Fruit fly (Drosophila melanogaster) whole organism, embryonic: ENCODE data around the gene CG5180.

ENCODE experiments used
- Asciz ChIP-seq: fragments of 200-800 bp; sonication (Bioruptor generic); optimal IDR thresholded peaks from 2 replicates; lab custom pipeline; 2017; ENCODE audit warnings: missing biosample characterization, mild to moderate bottlenecking, missing genetic modification characterization, missing genetic modification reagents
- CG11398 ChIP-seq: fragments of 200-800 bp; sonication (Bioruptor generic); optimal IDR thresholded peaks from 2 replicates; lab custom pipeline; 2016; ENCODE audit warnings: missing biosample characterization, missing genetic modification characterization
- CG11456 ChIP-seq: fragments of 200-800 bp; sonication (Bioruptor generic); IDR thresholded peaks from 3 replicates; pipeline ENCODE4 v1.3.6; 2022; ENCODE audit warnings: missing biosample characterization, missing genetic modification characterization
- CG12071 ChIP-seq: fragments of 200-800 bp; sonication (Bioruptor generic); optimal IDR thresholded peaks from 3 replicates; lab custom pipeline; 2018; ENCODE audit warnings: missing biosample characterization, mild to moderate bottlenecking, missing genetic modification characterization
- CG13123 ChIP-seq: fragments of 200-800 bp; sonication (Bioruptor generic); optimal IDR thresholded peaks from 2 replicates; lab custom pipeline; 2016; ENCODE audit warnings: missing biosample characterization, missing genetic modification characterization
- CG15011 ChIP-seq: fragments of 200-800 bp; sonication (Bioruptor generic); optimal IDR thresholded peaks from 3 replicates; lab custom pipeline; 2018; ENCODE audit warnings: missing biosample characterization, mild to moderate bottlenecking, missing genetic modification characterization
- CG1602 ChIP-seq: fragments of 200-800 bp; sonication (Bioruptor generic); optimal IDR thresholded peaks from 3 replicates; lab custom pipeline; 2016; ENCODE audit warnings: missing biosample characterization, missing genetic modification characterization
- CG16815 ChIP-seq: fragments of 200-800 bp; sonication (Bioruptor generic); optimal IDR thresholded peaks from 3 replicates; lab custom pipeline; 2017; ENCODE audit warnings: missing biosample characterization, mild to moderate bottlenecking, missing genetic modification characterization
- CG17385 ChIP-seq: fragments of 200-800 bp; sonication (Bioruptor generic); optimal IDR thresholded peaks from 3 replicates; lab custom pipeline; 2018; ENCODE audit warnings: missing biosample characterization, mild to moderate bottlenecking, missing genetic modification characterization
- CG1832 ChIP-seq: fragments of 200-800 bp; sonication (Bioruptor generic); optimal IDR thresholded peaks from 2 replicates; lab custom pipeline; 2017; ENCODE audit warnings: missing biosample characterization, mild to moderate bottlenecking, missing genetic modification characterization, inconsistent platforms
- CG18764 ChIP-seq: fragments of 200-800 bp; sonication (Bioruptor generic); optimal IDR thresholded peaks from 3 replicates; lab custom pipeline; 2016; ENCODE audit warnings: missing biosample characterization, missing genetic modification characterization
- CG2120 ChIP-seq: fragments of 200-800 bp; sonication (Bioruptor generic); optimal IDR thresholded peaks from 3 replicates; lab custom pipeline; 2016; ENCODE audit warnings: missing biosample characterization, missing genetic modification characterization
- CG2199 ChIP-seq: fragments of 200-800 bp; sonication (Bioruptor generic); IDR thresholded peaks from 3 replicates; pipeline ENCODE4 v1.3.6; 2022; ENCODE audit warnings: missing biosample characterization, missing genetic modification characterization
- CG30020 ChIP-seq: fragments of 200-800 bp; optimal IDR thresholded peaks from 2 replicates; lab custom pipeline; 2019; ENCODE audit warnings: missing biosample characterization, mild to moderate bottlenecking, missing genetic modification characterization, moderate library complexity
- CG3065 ChIP-seq: fragments of 200-800 bp; sonication (Bioruptor generic); optimal IDR thresholded peaks from 2 replicates; lab custom pipeline; 2016; ENCODE audit warnings: missing biosample characterization, missing genetic modification characterization
- CG4404 ChIP-seq: fragments of 200-800 bp; sonication (Bioruptor generic); IDR thresholded peaks from 2 replicates; pipeline ENCODE4 v1.3.6; 2022; ENCODE audit warnings: missing biosample characterization, missing genetic modification characterization
- CG6654 ChIP-seq: fragments of 200-800 bp; sonication (Bioruptor generic); optimal IDR thresholded peaks from 2 replicates; lab custom pipeline; 2017; ENCODE audit warnings: missing biosample characterization, mild to moderate bottlenecking, missing genetic modification characterization
- CG6791 ChIP-seq: fragments of 200-800 bp; sonication (Bioruptor generic); IDR thresholded peaks from 3 replicates; pipeline ENCODE4 v1.3.6; 2022; ENCODE audit warnings: missing biosample characterization, missing genetic modification characterization; ENCODE audit not compliant: partially characterized antibody
- CG7928 ChIP-seq: fragments of 200-800 bp; sonication (Bioruptor generic); optimal IDR thresholded peaks from 2 replicates; lab custom pipeline; 2017; ENCODE audit warnings: missing biosample characterization, mild to moderate bottlenecking, missing genetic modification characterization
- CG8765 ChIP-seq: fragments of 200-800 bp; sonication (Bioruptor generic); IDR thresholded peaks from 2 replicates; pipeline ENCODE4 v1.3.6; 2022; ENCODE audit warnings: missing biosample characterization, missing genetic modification characterization
- Eip74EF ChIP-seq, 2 experiments: fragments of 200-800 bp in 1 of 2; fragments of >200 bp in 1 of 2; sonication (Bioruptor generic) in 1 of 2; optimal IDR thresholded peaks; 2 replicates each; lab custom pipeline; 2017 to 2019; ENCODE audit warnings: missing biosample characterization in 2 of 2, missing genetic modification characterization in 2 of 2, mild to moderate bottlenecking in 1 of 2, moderate library complexity in 1 of 2
- Ets65A ChIP-seq: fragments of 200-800 bp; sonication (Bioruptor generic); peaks from one replicate; lab custom pipeline; 2016; ENCODE audit warnings: missing biosample characterization, missing genetic modification characterization
- GATAe ChIP-seq: fragments of 200-800 bp; sonication (Bioruptor generic); conservative IDR thresholded peaks from 2 replicates; pipeline ENCODE4 v1.3.6; 2022; ENCODE audit warnings: missing biosample characterization, missing genetic modification characterization
- Hey ChIP-seq: fragments of 200-800 bp; sonication (Bioruptor generic); optimal IDR thresholded peaks from 3 replicates; lab custom pipeline; 2018; ENCODE audit warnings: missing biosample characterization, mild to moderate bottlenecking, missing genetic modification characterization
- Hr78 ChIP-seq, 2 experiments: fragments of 200-800 bp in 1 of 2; fragments of >200 bp in 1 of 2; sonication (Bioruptor generic) in 1 of 2; optimal IDR thresholded peaks; 2 replicates each; lab custom pipeline; 2017 to 2019; ENCODE audit warnings: missing biosample characterization in 2 of 2, missing genetic modification characterization in 2 of 2, mild to moderate bottlenecking in 1 of 2, moderate library complexity in 1 of 2
- Nf-YA ChIP-seq: fragments of 200-800 bp; sonication (Bioruptor generic); IDR thresholded peaks from 2 replicates; pipeline ENCODE4 v1.3.6; 2022; ENCODE audit warnings: missing biosample characterization, missing genetic modification characterization
- Nf-YB ChIP-seq: fragments of 200-800 bp; sonication (Bioruptor generic); optimal IDR thresholded peaks from 3 replicates; lab custom pipeline; 2019; ENCODE audit warnings: missing biosample characterization, mild to moderate bottlenecking, missing genetic modification characterization, moderate library complexity
- Tbp ChIP-seq: fragments of >200 bp; optimal IDR thresholded peaks from 2 replicates; lab custom pipeline; 2018; ENCODE audit warnings: missing biosample characterization, missing genetic modification characterization
- Trl ChIP-seq, 3 experiments: fragments of >200 bp in 2 of 3; fragments of 200-800 bp in 1 of 3; sonication (Bioruptor generic) in 1 of 3; optimal IDR thresholded peaks; 2 replicates in 1 of 3; 3 replicates in 2 of 3; lab custom pipeline; 2016 to 2017; ENCODE audit warnings: missing biosample characterization in 1 of 3, missing genetic modification characterization in 1 of 3
- aop ChIP-seq: fragments of 200-800 bp; sonication (Bioruptor generic); IDR thresholded peaks from 2 replicates; pipeline ENCODE4 v1.3.6; 2022; ENCODE audit warnings: missing biosample characterization, missing genetic modification characterization
- br ChIP-seq: fragments of >200 bp; optimal IDR thresholded peaks from 2 replicates; lab custom pipeline; 2017
- ftz-f1 ChIP-seq: fragments of 200-800 bp; sonication (Bioruptor generic); optimal IDR thresholded peaks from 2 replicates; lab custom pipeline; 2016; ENCODE audit warnings: missing biosample characterization, missing genetic modification characterization
- hbn ChIP-seq: fragments of 200-800 bp; sonication (Bioruptor generic); IDR thresholded peaks from 2 replicates; pipeline ENCODE4 v1.3.6; 2022; ENCODE audit warnings: missing biosample characterization, missing genetic modification characterization; ENCODE audit not compliant: partially characterized antibody
- hth ChIP-seq: fragments of >200 bp; optimal IDR thresholded peaks from 2 replicates; lab custom pipeline; 2017; ENCODE audit warnings: inconsistent platforms
- jing ChIP-seq: fragments of 200-800 bp; sonication (Bioruptor generic); optimal IDR thresholded peaks from 2 replicates; lab custom pipeline; 2018; ENCODE audit warnings: missing biosample characterization, mild to moderate bottlenecking, missing genetic modification characterization
- ken ChIP-seq: fragments of 200-800 bp; sonication (Bioruptor generic); IDR thresholded peaks from 3 replicates; pipeline ENCODE4 v1.3.6; 2022; ENCODE audit warnings: missing biosample characterization, missing genetic modification characterization
- knrl ChIP-seq: fragments of 200-800 bp; sonication (Bioruptor generic); IDR thresholded peaks from 3 replicates; pipeline ENCODE4 v1.3.6; 2022; ENCODE audit warnings: missing biosample characterization, missing genetic modification characterization; ENCODE audit not compliant: partially characterized antibody
- lbe ChIP-seq: fragments of 200-800 bp; sonication (Bioruptor generic); optimal IDR thresholded peaks from 2 replicates; lab custom pipeline; 2016; ENCODE audit warnings: missing biosample characterization, mild to moderate bottlenecking, missing genetic modification characterization
- nerfin-1 ChIP-seq: fragments of 200-800 bp; sonication (Bioruptor generic); optimal IDR thresholded peaks from 3 replicates; lab custom pipeline; 2019; ENCODE audit warnings: missing biosample characterization, mild to moderate bottlenecking, missing genetic modification characterization, moderate library complexity
- org-1 ChIP-seq: fragments of 200-800 bp; sonication (Bioruptor generic); optimal IDR thresholded peaks from 2 replicates; lab custom pipeline; 2017; ENCODE audit warnings: missing biosample characterization, missing genetic modification characterization
- pnt ChIP-seq: fragments of 200-800 bp; sonication (Bioruptor generic); optimal IDR thresholded peaks from 3 replicates; lab custom pipeline; 2016; ENCODE audit warnings: missing biosample characterization, missing genetic modification characterization
- psq ChIP-seq: fragments of 200-800 bp; sonication (Bioruptor generic); optimal IDR thresholded peaks from 2 replicates; lab custom pipeline; 2017; ENCODE audit warnings: missing biosample characterization, missing genetic modification characterization
- row ChIP-seq: fragments of 200-800 bp; sonication (Bioruptor generic); IDR thresholded peaks from 3 replicates; pipeline ENCODE4 v1.3.6; 2022; ENCODE audit warnings: missing biosample characterization, missing genetic modification characterization
- run ChIP-seq: fragments of 200-800 bp; sonication (Bioruptor generic); optimal IDR thresholded peaks from 3 replicates; lab custom pipeline; 2018; ENCODE audit warnings: missing biosample characterization, mild to moderate bottlenecking, missing genetic modification characterization
- salm ChIP-seq: fragments of 200-800 bp; sonication (Bioruptor generic); optimal IDR thresholded peaks from 2 replicates; lab custom pipeline; 2018; ENCODE audit warnings: missing biosample characterization, mild to moderate bottlenecking, missing genetic modification characterization
- sim ChIP-seq: fragments of 200-800 bp; sonication (Bioruptor generic); IDR thresholded peaks from 2 replicates; pipeline ENCODE4 v1.3.6; 2022; ENCODE audit warnings: missing biosample characterization, missing genetic modification characterization
- tin ChIP-seq: fragments of 200-800 bp; sonication (Bioruptor generic); optimal IDR thresholded peaks from 3 replicates; lab custom pipeline; 2016; ENCODE audit warnings: missing biosample characterization, missing genetic modification characterization
- toy ChIP-seq: fragments of 200-800 bp; sonication (Bioruptor generic); IDR thresholded peaks from 2 replicates; pipeline ENCODE4 v1.3.6; 2022; ENCODE audit warnings: missing biosample characterization, missing genetic modification characterization
- wdn ChIP-seq: fragments of 200-800 bp; sonication (Bioruptor generic); IDR thresholded peaks from 2 replicates; pipeline ENCODE4 v1.3.6; 2022; ENCODE audit warnings: missing biosample characterization, missing genetic modification characterization
- zen2 ChIP-seq: fragments of 200-800 bp; sonication (Bioruptor generic); IDR thresholded peaks from 3 replicates; pipeline ENCODE4 v1.3.6; 2022; ENCODE audit warnings: missing biosample characterization, missing genetic modification characterization; ENCODE audit not compliant: partially characterized antibody

CG5180 gene

DNA sequence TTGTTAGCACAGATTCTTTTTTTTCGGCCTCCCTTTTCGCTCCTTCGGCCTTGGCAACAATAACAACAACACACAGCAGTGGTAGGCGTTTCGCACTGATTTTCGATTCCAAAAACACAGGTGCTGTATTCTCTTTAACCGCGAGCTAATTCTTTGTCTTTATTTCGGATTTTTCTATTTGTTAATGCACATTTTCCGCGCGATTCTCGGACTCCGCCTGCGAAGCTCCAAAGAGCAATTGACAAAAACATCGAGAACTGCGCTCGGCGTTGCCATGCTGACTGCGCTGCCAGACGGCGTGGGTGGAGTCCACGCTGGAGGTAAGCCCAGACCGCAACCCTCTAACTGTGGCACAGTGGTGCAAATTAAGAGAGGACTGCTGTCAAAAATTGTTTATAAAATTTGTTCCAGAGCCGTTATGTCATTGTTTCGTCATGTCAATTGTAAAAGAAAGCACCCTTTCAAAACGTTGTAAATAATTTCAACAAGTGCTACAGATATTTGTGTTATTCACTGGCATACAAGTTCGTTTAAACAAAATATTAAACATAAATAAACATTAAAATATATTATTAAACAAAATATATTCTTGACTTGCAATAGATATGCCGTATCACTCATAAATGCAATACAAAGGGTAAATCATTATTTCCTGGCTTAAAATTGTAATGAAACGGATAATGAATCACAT is at the start of gene CG5180, which contains the start of gene DPCoAC (continued):
- TF ChIP-seq knrl (peak; percentile 48), hth (lab: Kevin White, UChicago) (no peak), Hey (no peak), salm (no peak), Hr78 (GFP tag; optimal IDR thresholded peaks at IDR 0.05; lab: Kevin White, UChicago) (no peak), ftz-f1 (GFP tag; lab: Kevin White, UChicago) (peak; percentile 90), tin (GFP tag; lab: Kevin White, UChicago) (peak; percentile 72), CG30020 (tag; lab: Kevin White, UChicago) (peak; percentile 32), CG15011 (GFP tag; lab: Kevin White, UChicago) (no peak), CG8765 (GFP tag; lab: Robert Waterston, UW) (no peak; the same call in 1 of the 2 replicates), psq (peak; percentile 36), CG16815 (GFP tag; lab: Kevin White, UChicago) (peak; percentile 41), CG4404 (GFP tag; lab: Robert Waterston, UW) (peak; percentile 48; the same call in 1 of the 2 replicates), row (GFP tag; lab: Robert Waterston, UW) (peak; percentile 94), Ets65A (GFP tag; lab: Kevin White, UChicago) (peak; percentile 95), aop (GFP tag; lab: Robert Waterston, UW) (no peak), lbe (GFP tag; lab: Kevin White, UChicago) (peak; percentile 22), sim (GFP tag; lab: Robert Waterston, UW) (no peak), CG3065 (GFP tag; lab: Kevin White, UChicago) (peak; percentile 35), toy (no peak), CG6654 (GFP tag; lab: Kevin White, UChicago) (no peak), ken (peak; percentile 75), CG2120 (GFP tag; lab: Kevin White, UChicago) (peak; percentile 78), Eip74EF (GFP tag; optimal IDR thresholded peaks at IDR 0.05; lab: Kevin White, UChicago) (no peak), Asciz (GFP tag; lab: Kevin White, UChicago) (no peak), br (lab: Kevin White, UChicago) (no peak), Tbp (no peak), CG11398 (GFP tag; lab: Kevin White, UChicago) (peak; percentile 7), org-1 (no peak), CG2199 (GFP tag; lab: Robert Waterston, UW) (peak; percentile 86), CG18764 (peak; percentile 52), CG12071 (no peak), pnt (GFP tag; lab: Kevin White, UChicago) (peak; percentile 8), Nf-YA (no peak), jing (GFP tag; lab: Kevin White, UChicago) (no peak), GATAe (GFP tag; lab: Robert Waterston, UW) (0 out of 2 replicates have a peak, but pooled peaks have one; percentile 13), CG6791 (peak; percentile 80), Trl (optimal IDR thresholded peaks at IDR 0.05; lab: Kevin White, UChicago) (no peak), Trl (GFP tag; optimal IDR thresholded peaks at IDR 0.05; lab: Kevin White, UChicago) (peak; percentile 38), CG11456 (GFP tag; lab: Robert Waterston, UW) (peak; percentile 89), zen2 (0 out of 3 replicates have a peak, but pooled peaks have one; percentile 5), CG1602 (GFP tag; lab: Kevin White, UChicago) (peak; percentile 55), run (tag; lab: Kevin White, UChicago) (no peak), CG13123 (GFP tag; lab: Kevin White, UChicago) (peak; percentile 51), wdn (peak; percentile 57), Nf-YB (GFP tag; lab: Kevin White, UChicago) (peak; percentile 11), nerfin-1 (peak; percentile 14), hbn (GFP tag; lab: Robert Waterston, UW) (peak; percentile 49), CG7928 (GFP tag; lab: Kevin White, UChicago) (peak; percentile 21), CG17385 (GFP tag; lab: Kevin White, UChicago) (peak; percentile 33), CG1832 (GFP tag; lab: Kevin White, UChicago) (no peak)
